Worm (Caenorhabditis elegans) whole organism, L1 larva: ENCODE results near the gene F37A4.4.
A peak's percentile ranks its signal among the peaks of the same experiment; 100 is the strongest.

Experiments used
- C04F5.9 ChIP-seq: sonication (generic microtip); optimal IDR thresholded peaks from 2 replicates; lab custom pipeline; 2016; ENCODE audit warnings: missing genetic modification characterization, missing compliant biosample characterization
- Y116A8C.19 ChIP-seq: sonication (generic microtip); optimal IDR thresholded peaks from 2 replicates; lab custom pipeline; 2016; ENCODE audit warnings: missing compliant biosample characterization, missing genetic modification characterization, borderline replicate concordance
- aly-2 ChIP-seq: fragments of 150-350 bp; optimal IDR thresholded peaks from 2 replicates; lab custom pipeline; 2014; ENCODE audit warnings: missing biosample characterization, missing genetic modification characterization
- ama-1 ChIP-seq: fragments of 150-350 bp; optimal IDR thresholded peaks from 2 replicates; lab custom pipeline; 2014
- blmp-1 ChIP-seq: fragments of 150-350 bp; optimal IDR thresholded peaks from 2 replicates; lab custom pipeline; 2014; ENCODE audit warnings: missing biosample characterization, missing genetic modification characterization
- ceh-8 ChIP-seq: fragments of 200-800 bp; sonication (Bioruptor generic); optimal IDR thresholded peaks from 2 replicates; lab custom pipeline; 2018; ENCODE audit warnings: mild to moderate bottlenecking, missing genetic modification characterization, moderate library complexity, missing compliant biosample characterization
- ceh-82 ChIP-seq, 3 experiments: fragments of 150-350 bp in 1 of 3; sonication (generic microtip) in 2 of 3; optimal IDR thresholded peaks; 2 replicates each; lab custom pipeline; 2014 to 2017; ENCODE audit warnings: missing biosample characterization in 3 of 3, missing genetic modification characterization in 3 of 3
- dpl-1 ChIP-seq, 3 experiments: fragments of 150-350 bp in 2 of 3; sonication (generic microtip) in 1 of 3; optimal IDR thresholded peaks; 2 replicates each; lab custom pipeline; 2014 to 2017; ENCODE audit warnings: missing biosample characterization in 3 of 3, missing genetic modification characterization in 3 of 3, missing genetic modification reagents in 3 of 3
- efl-1 ChIP-seq, 4 experiments: fragments of 150-350 bp; optimal IDR thresholded peaks in 3 of 4; peaks in 1 of 4; 1 replicate in 1 of 4; 2 replicates in 3 of 4; lab custom pipeline; 2014; ENCODE audit warnings: missing biosample characterization in 2 of 4, missing genetic modification characterization in 2 of 4, missing genetic modification reagents in 2 of 4
- egl-27 ChIP-seq, 2 experiments: fragments of 150-350 bp in 1 of 2; sonication (generic microtip); optimal IDR thresholded peaks; 3 replicates each; lab custom pipeline; 2017 to 2018; ENCODE audit warnings: missing biosample characterization in 2 of 2, missing genetic modification characterization in 2 of 2, missing genetic modification reagents in 2 of 2
- elt-3 ChIP-seq, 6 experiments: fragments of 150-350 bp in 1 of 6; sonication (generic microtip); optimal IDR thresholded peaks; 2 replicates each; lab custom pipeline; 2017 to 2018; ENCODE audit warnings: missing biosample characterization in 6 of 6, missing genetic modification characterization in 6 of 6, inconsistent platforms in 1 of 6
- ets-5 ChIP-seq: fragments of 200-800 bp; sonication (Bioruptor generic); IDR thresholded peaks from 2 replicates; pipeline ENCODE4 v1.3.6; 2022; ENCODE audit warnings: missing genetic modification characterization, missing compliant biosample characterization
- fkh-10 ChIP-seq: sonication (generic microtip); optimal IDR thresholded peaks from 2 replicates; lab custom pipeline; 2017; ENCODE audit warnings: missing biosample characterization, missing genetic modification reagents, missing genetic modification characterization
- fkh-8 ChIP-seq: sonication (generic microtip); optimal IDR thresholded peaks from 2 replicates; lab custom pipeline; 2016; ENCODE audit warnings: mild to moderate bottlenecking, missing genetic modification characterization, missing compliant biosample characterization
- hpl-2 ChIP-seq: fragments of 150-350 bp; optimal IDR thresholded peaks from 2 replicates; lab custom pipeline; 2014; ENCODE audit warnings: missing biosample characterization, missing genetic modification reagents, missing genetic modification characterization
- lin-13 ChIP-seq: fragments of 150-350 bp; optimal IDR thresholded peaks from 2 replicates; lab custom pipeline; 2014; ENCODE audit warnings: missing biosample characterization, missing genetic modification reagents, missing genetic modification characterization
- lin-14 ChIP-seq: fragments of 200-800 bp; sonication (Bioruptor generic); optimal IDR thresholded peaks from 2 replicates; lab custom pipeline; 2018; ENCODE audit warnings: mild to moderate bottlenecking, missing genetic modification characterization, moderate library complexity, missing compliant biosample characterization
- lin-35 ChIP-seq, 2 experiments: fragments of 150-350 bp; optimal IDR thresholded peaks; 2 replicates each; lab custom pipeline; 2014; ENCODE audit warnings: missing biosample characterization in 2 of 2, missing genetic modification characterization in 2 of 2, missing genetic modification reagents in 2 of 2
- lsy-2 ChIP-seq, 2 experiments: fragments of 150-350 bp; optimal IDR thresholded peaks; 2 replicates each; lab custom pipeline; 2014; ENCODE audit warnings: missing biosample characterization in 2 of 2, missing genetic modification characterization in 2 of 2
- mef-2 ChIP-seq: fragments of 150-350 bp; optimal IDR thresholded peaks from 2 replicates; lab custom pipeline; 2014; ENCODE audit warnings: missing biosample characterization, missing genetic modification characterization
- nhr-19 ChIP-seq: fragments of 200-800 bp; sonication (Bioruptor generic); conservative IDR thresholded peaks from 2 replicates; pipeline ENCODE4 v1.3.6; 2022; ENCODE audit warnings: missing genetic modification characterization, missing compliant biosample characterization
- nhr-20 ChIP-seq: sonication (generic microtip); optimal IDR thresholded peaks from 2 replicates; lab custom pipeline; 2016; ENCODE audit warnings: mild to moderate bottlenecking, missing genetic modification characterization, missing compliant biosample characterization
- nhr-237 ChIP-seq: fragments of 150-350 bp; optimal IDR thresholded peaks from 2 replicates; lab custom pipeline; 2014; ENCODE audit warnings: missing biosample characterization, missing genetic modification characterization
- nhr-28 ChIP-seq: fragments of 150-350 bp; optimal IDR thresholded peaks from 2 replicates; lab custom pipeline; 2014; ENCODE audit warnings: missing biosample characterization, missing genetic modification characterization
- nhr-47 ChIP-seq: sonication (generic microtip); optimal IDR thresholded peaks from 2 replicates; lab custom pipeline; 2016; ENCODE audit warnings: mild to moderate bottlenecking, missing genetic modification characterization, moderate library complexity, missing compliant biosample characterization
- nhr-71 ChIP-seq: sonication (generic microtip); optimal IDR thresholded peaks from 2 replicates; lab custom pipeline; 2016; ENCODE audit warnings: mild to moderate bottlenecking, missing genetic modification characterization, moderate library complexity, missing compliant biosample characterization
- nhr-76 ChIP-seq: sonication (generic microtip); optimal IDR thresholded peaks from 2 replicates; lab custom pipeline; 2017; ENCODE audit warnings: missing biosample characterization, missing genetic modification characterization
- nhr-90 ChIP-seq: sonication (generic microtip); optimal IDR thresholded peaks from 2 replicates; lab custom pipeline; 2016; ENCODE audit warnings: mild to moderate bottlenecking, missing genetic modification characterization, missing compliant biosample characterization; ENCODE audit not compliant: poor library complexity
- rnt-1 ChIP-seq: sonication (generic microtip); optimal IDR thresholded peaks from 2 replicates; lab custom pipeline; 2016; ENCODE audit warnings: mild to moderate bottlenecking, missing genetic modification characterization, moderate library complexity, missing compliant biosample characterization
- snu-23 ChIP-seq: sonication (generic microtip); optimal IDR thresholded peaks from 2 replicates; lab custom pipeline; 2016; ENCODE audit warnings: missing genetic modification characterization, missing compliant biosample characterization
- sox-4 ChIP-seq: sonication (generic microtip); optimal IDR thresholded peaks from 2 replicates; lab custom pipeline; 2016; ENCODE audit warnings: missing genetic modification characterization, missing compliant biosample characterization
- tlp-1 ChIP-seq: fragments of 150-350 bp; optimal IDR thresholded peaks from 2 replicates; lab custom pipeline; 2014; ENCODE audit warnings: missing biosample characterization, missing genetic modification characterization
- vab-15 ChIP-seq: sonication (generic microtip); optimal IDR thresholded peaks from 2 replicates; lab custom pipeline; 2017; ENCODE audit warnings: missing genotype, mild to moderate bottlenecking, missing genetic modification characterization, missing compliant biosample characterization

The F37A4.4 gene

ce11 chrIII:6723089-6723488, 9.7 kb downstream of the F37A4.4 start, which contains the start of gene F37A4.1:
Gene F37A4.1, plus strand, starts transcription at chrIII:6723389.
- no peak for TF ChIP-seq lin-14 (GFP tag; lab: Kevin White, UChicago)
- no peak for TF ChIP-seq efl-1 (optimal IDR thresholded peaks at IDR 0.05; lab: Kevin White, UChicago)
- peak in 1 of 2 experiments; percentile 60 for TF ChIP-seq efl-1 (GFP tag; optimal IDR thresholded peaks at IDR 0.05 in 1 of 2; lab: Kevin White, UChicago)
- TF ChIP-seq elt-3 (tag; optimal IDR thresholded peaks at IDR 0.05; lab: Kevin White, UChicago) = no peak
- TF ChIP-seq nhr-19 (GFP tag; lab: Robert Waterston, UW) = no peak

- TF ChIP-seq nhr-20 (tag; lab: Kevin White, UChicago) (no peak), blmp-1 (tag; lab: Kevin White, UChicago) (no peak), nhr-90 (no peak), nhr-237 (tag; lab: Kevin White, UChicago) (no peak), lin-13 (no peak), nhr-71 (tag; lab: Kevin White, UChicago) (no peak)
Measured at ce11 chrIII:6725489-6725888, 12.1 kb downstream of the F37A4.4 start, which contains the start of gene wdr-4. Gene wdr-4, plus strand, starts transcription at chrIII:6725789.

DNA sequence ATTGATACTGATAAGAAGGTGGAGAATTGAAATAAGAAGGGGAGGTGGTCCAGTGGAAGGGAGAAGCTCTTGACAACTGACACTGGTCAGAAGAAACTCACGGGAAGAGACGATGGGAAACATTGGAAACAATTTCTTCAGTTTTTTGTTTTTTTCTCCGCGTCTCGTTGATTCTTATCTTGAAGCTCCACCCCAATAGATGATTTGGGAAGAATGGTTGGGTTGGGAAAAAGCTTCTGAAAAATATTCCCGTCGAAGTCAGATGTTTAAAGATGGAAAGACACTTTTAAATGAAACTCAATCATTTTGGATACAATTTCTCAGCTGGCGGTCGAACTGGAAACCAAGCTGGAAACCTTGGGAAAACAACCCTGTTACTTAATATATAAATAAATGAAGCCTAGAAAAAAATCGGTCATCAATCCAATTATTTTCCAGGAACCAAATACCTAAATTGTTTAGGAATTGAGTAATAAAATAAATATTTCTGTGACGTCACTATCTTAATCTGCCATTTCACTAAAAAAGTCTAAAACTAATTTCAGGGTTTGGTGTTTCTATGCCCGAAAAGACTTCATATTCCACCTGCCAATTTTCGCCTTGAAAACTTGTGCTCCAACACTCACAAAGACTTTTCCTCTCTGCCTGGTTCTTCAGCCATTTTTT, 17.0 kb downstream of the F37A4.4 start, which contains the start of the genes Y102E9.5 and odr-4:
Gene Y102E9.5, minus strand, starts transcription at position 101 of the 666 bp plus-strand sequence.
Gene odr-4, plus strand, starts transcription at position 616 of the 666 bp plus-strand sequence.
- TF ChIP-seq aly-2 = no peak
- no peak for TF ChIP-seq ceh-8 (GFP tag; lab: Kevin White, UChicago)
- TF ChIP-seq ceh-82 (tag; optimal IDR thresholded peaks at IDR 0.05; lab: Kevin White, UChicago) = no peak
- TF ChIP-seq nhr-47 (tag; lab: Kevin White, UChicago) = peak; percentile 17
- TF ChIP-seq vab-15 (tag; lab: Kevin White, UChicago) = no peak
- TF ChIP-seq Y116A8C.19 (tag; lab: Kevin White, UChicago) = no peak
- TF ChIP-seq mef-2 (tag; lab: Kevin White, UChicago) = no peak
- peak; percentile 43 for TF ChIP-seq rnt-1 (tag; lab: Kevin White, UChicago)
- TF ChIP-seq sox-4 (tag; lab: Kevin White, UChicago) = no peak
- no peak for TF ChIP-seq nhr-28 (tag; lab: Kevin White, UChicago)
- no peak for TF ChIP-seq fkh-10 (GFP tag; lab: Kevin White, UChicago)
- TF ChIP-seq C04F5.9 = no peak
- no peak for TF ChIP-seq nhr-237 (tag; lab: Kevin White, UChicago)
- TF ChIP-seq hpl-2 = no peak
- TF ChIP-seq fkh-8 (tag; lab: Kevin White, UChicago) = peak; percentile 23
- no peak for TF ChIP-seq ama-1
- no peak for TF ChIP-seq ets-5 (GFP tag; lab: Robert Waterston, UW)
- no peak for TF ChIP-seq nhr-76 (tag; lab: Kevin White, UChicago)
- no peak for TF ChIP-seq egl-27 (tag; optimal IDR thresholded peaks at IDR 0.05; lab: Kevin White, UChicago)

DNA sequence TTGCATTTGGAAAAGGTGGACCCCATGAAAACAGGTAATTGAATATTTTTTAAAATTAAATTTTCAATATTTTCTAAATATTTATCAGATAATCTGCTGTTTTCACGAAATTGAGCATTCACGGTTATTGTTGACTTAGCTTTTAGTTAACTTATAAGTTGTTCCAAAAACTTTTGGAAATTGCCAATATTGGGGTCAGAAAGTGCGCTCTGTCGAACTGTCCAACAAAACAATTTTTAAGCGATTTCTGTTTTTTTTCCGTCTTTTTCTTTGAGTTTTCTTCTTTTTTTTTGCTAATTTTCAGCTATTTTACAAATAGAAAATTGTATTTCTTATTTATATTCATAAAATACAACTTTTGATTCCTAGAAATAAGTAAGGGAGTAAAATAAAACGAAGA, 17.9 kb downstream of the F37A4.4 start:
- TF ChIP-seq efl-1 (optimal IDR thresholded peaks at IDR 0.05; lab: Kevin White, UChicago) = peak in 1 of 2 experiments; percentile 41
- TF ChIP-seq efl-1 (GFP tag; optimal IDR thresholded peaks at IDR 0.05 in 1 of 2; lab: Kevin White, UChicago) = peak; percentile 23 to 94
- TF ChIP-seq fkh-8 (tag; lab: Kevin White, UChicago) = no peak
- peak in 2 of 3 experiments; percentile 22 to 43 for TF ChIP-seq dpl-1 (GFP tag; optimal IDR thresholded peaks at IDR 0.05; lab: Kevin White, UChicago)
- peak in 1 of 6 experiments; percentile 12 for TF ChIP-seq elt-3 (tag; optimal IDR thresholded peaks at IDR 0.05; lab: Kevin White, UChicago)
- TF ChIP-seq lin-35 (GFP tag; optimal IDR thresholded peaks at IDR 0.05; lab: Kevin White, UChicago) = peak in 1 of 2 experiments; percentile 51
- no peak for TF ChIP-seq nhr-71 (tag; lab: Kevin White, UChicago)
- TF ChIP-seq lsy-2 (tag; optimal IDR thresholded peaks at IDR 0.05; lab: Kevin White, UChicago) = peak in 1 of 2 experiments; percentile 3
- no peak for TF ChIP-seq tlp-1 (tag; lab: Kevin White, UChicago)
- no peak for TF ChIP-seq snu-23
